In the genomic region with DNA sequence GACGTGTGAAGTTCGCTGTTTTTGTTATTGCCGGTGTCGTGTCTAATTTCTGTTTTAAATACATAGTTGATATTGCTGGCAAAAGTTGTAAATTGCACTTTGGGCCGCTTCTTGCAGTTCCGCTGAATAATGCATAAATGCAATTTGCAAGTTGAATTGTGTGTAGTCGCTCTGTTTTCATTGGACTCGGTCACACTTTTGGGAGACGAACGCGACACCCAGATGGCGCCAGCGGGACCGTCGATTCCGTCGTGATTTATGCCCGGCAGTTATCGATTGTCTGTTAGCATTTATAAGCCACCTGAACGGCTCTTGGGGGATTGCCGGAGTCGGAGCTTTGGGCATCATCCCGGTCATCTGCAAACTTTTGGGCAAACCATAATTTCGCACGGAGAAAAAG, we compare ENCODE assay signal across 2 fruit fly cellular contexts.
TF ChIP-seq lines count a peak whose summit lies in the region.

No protein-coding gene starts in this region.

- peak; percentile 76 to 77 for TF ChIP-seq CTCF in S2 (optimal IDR thresholded peaks at IDR 0.05; lab: Kevin White, UChicago)
- peak; percentile 84 for TF ChIP-seq CTCF in whole organism, embryonic (GFP tag; optimal IDR thresholded peaks at IDR 0.05; lab: Kevin White, UChicago)

TF ChIP-seq in whole organism, embryonic, 481 proteins besides CTCF, POLR2A, EP300 and RAD21:
- TF ChIP-seq gfzf (GFP tag; optimal IDR thresholded peaks at IDR 0.05; lab: Kevin White, UChicago), result peak; percentile 1
- TF ChIP-seq CG12659 (GFP tag; optimal IDR thresholded peaks at IDR 0.05; lab: Kevin White, UChicago), result no peak
- no peak for TF ChIP-seq Oaz (GFP tag; IDR thresholded peaks at IDR 0.05; lab: Robert Waterston, UW)
- no peak for TF ChIP-seq z (GFP tag; IDR thresholded peaks at IDR 0.05; lab: Robert Waterston, UW)
- no peak for TF ChIP-seq sisA (GFP tag; IDR thresholded peaks at IDR 0.05; lab: Robert Waterston, UW)
- TF ChIP-seq eyg (GFP tag; optimal IDR thresholded peaks at IDR 0.05; lab: Kevin White, UChicago), result no peak
- peak; percentile 29; the same call in 1 of the 2 replicates for TF ChIP-seq onecut (GFP tag; IDR thresholded peaks at IDR 0.05; lab: Robert Waterston, UW)
- TF ChIP-seq CG30431 (GFP tag; optimal IDR thresholded peaks at IDR 0.05; lab: Kevin White, UChicago), result no peak
- TF ChIP-seq knrl (GFP tag; IDR thresholded peaks at IDR 0.05; lab: Robert Waterston, UW; ENCODE audit: partially characterized antibody), result 0 out of 3 replicates have a peak, but pooled peaks have one; percentile 14
- no peak for TF ChIP-seq kni (GFP tag; optimal IDR thresholded peaks at IDR 0.05; lab: Kevin White, UChicago)
- no peak for TF ChIP-seq Atf3 (GFP tag; optimal IDR thresholded peaks at IDR 0.05; lab: Kevin White, UChicago)
- TF ChIP-seq CG4854 (GFP tag; optimal IDR thresholded peaks at IDR 0.05; lab: Kevin White, UChicago), result no peak
- TF ChIP-seq fd64A (GFP tag; optimal IDR thresholded peaks at IDR 0.05; lab: Kevin White, UChicago), result no peak
- no peak for TF ChIP-seq chif (GFP tag; optimal IDR thresholded peaks at IDR 0.05; lab: Kevin White, UChicago)
- TF ChIP-seq Pdp1 (GFP tag; optimal IDR thresholded peaks at IDR 0.05; lab: Kevin White, UChicago), result no peak
- TF ChIP-seq Xbp1 (GFP tag; optimal IDR thresholded peaks at IDR 0.05; lab: Kevin White, UChicago), result no peak
- no peak for TF ChIP-seq CG31441 (GFP tag; IDR thresholded peaks at IDR 0.05; lab: Robert Waterston, UW)
- TF ChIP-seq ash1 (GFP tag; optimal IDR thresholded peaks at IDR 0.05; lab: Kevin White, UChicago), result no peak
- no peak for TF ChIP-seq CG16813 (GFP tag; IDR thresholded peaks at IDR 0.05; lab: Robert Waterston, UW; ENCODE audit: partially characterized antibody)
- peak; percentile 69 for TF ChIP-seq stwl (tag; optimal IDR thresholded peaks at IDR 0.05; lab: Kevin White, UChicago)
- no peak for TF ChIP-seq CG8290 (GFP tag; optimal IDR thresholded peaks at IDR 0.05; lab: Kevin White, UChicago)
- no peak for TF ChIP-seq CG8290 (tag; optimal IDR thresholded peaks at IDR 0.05; lab: Kevin White, UChicago)
- no peak for TF ChIP-seq CG3726 (GFP tag; IDR thresholded peaks at IDR 0.05; lab: Robert Waterston, UW)
- no peak for TF ChIP-seq cas (GFP tag; IDR thresholded peaks at IDR 0.05; lab: Robert Waterston, UW)
- TF ChIP-seq CG18476 (GFP tag; optimal IDR thresholded peaks at IDR 0.05; lab: Kevin White, UChicago), result no peak
- TF ChIP-seq CG11456 (GFP tag; IDR thresholded peaks at IDR 0.05; lab: Robert Waterston, UW), result no peak
- no peak for TF ChIP-seq gsb-n (tag; optimal IDR thresholded peaks at IDR 0.05; lab: Kevin White, UChicago)
- peak; percentile 76 for TF ChIP-seq Dip2 (GFP tag; IDR thresholded peaks at IDR 0.05; lab: Robert Waterston, UW)
- no peak for TF ChIP-seq toy (GFP tag; IDR thresholded peaks at IDR 0.05; lab: Robert Waterston, UW)
- no peak for TF ChIP-seq Fer2 (tag; optimal IDR thresholded peaks at IDR 0.05; lab: Kevin White, UChicago)
- no peak for TF ChIP-seq CG17912 (GFP tag; optimal IDR thresholded peaks at IDR 0.05; lab: Kevin White, UChicago)
- no peak for TF ChIP-seq CG7357 (GFP tag; IDR thresholded peaks at IDR 0.05; lab: Robert Waterston, UW)
